Worm (Caenorhabditis elegans) whole organism, early embryonic: ENCODE data around the gene H01G02.1.

ENCODE experiments used
- B0310.2 ChIP-seq: sonication (generic microtip); optimal IDR thresholded peaks from 2 replicates; lab custom pipeline; 2016; ENCODE audit warnings: mild to moderate bottlenecking, missing genetic modification characterization, missing compliant biosample characterization
- ama-1 ChIP-seq: fragments of 150-350 bp; optimal IDR thresholded peaks from 2 replicates; lab custom pipeline; 2014
- ceh-36 ChIP-seq: sonication (generic microtip); optimal IDR thresholded peaks from 2 replicates; lab custom pipeline; 2016; ENCODE audit warnings: missing genetic modification characterization, inconsistent platforms, missing compliant biosample characterization
- flt-1 ChIP-seq: fragments of 200-800 bp; sonication (Bioruptor generic); IDR thresholded peaks from 2 replicates; pipeline ENCODE4 v1.3.6; 2022; ENCODE audit warnings: missing genetic modification characterization, missing compliant biosample characterization
- hmbx-1 ChIP-seq: sonication (generic microtip); optimal IDR thresholded peaks from 2 replicates; lab custom pipeline; 2016; ENCODE audit warnings: mild to moderate bottlenecking, missing genetic modification characterization, missing compliant biosample characterization
- tra-4 ChIP-seq: sonication (generic microtip); optimal IDR thresholded peaks from 2 replicates; lab custom pipeline; 2017; ENCODE audit warnings: missing genetic modification characterization, missing compliant biosample characterization

DNA sequence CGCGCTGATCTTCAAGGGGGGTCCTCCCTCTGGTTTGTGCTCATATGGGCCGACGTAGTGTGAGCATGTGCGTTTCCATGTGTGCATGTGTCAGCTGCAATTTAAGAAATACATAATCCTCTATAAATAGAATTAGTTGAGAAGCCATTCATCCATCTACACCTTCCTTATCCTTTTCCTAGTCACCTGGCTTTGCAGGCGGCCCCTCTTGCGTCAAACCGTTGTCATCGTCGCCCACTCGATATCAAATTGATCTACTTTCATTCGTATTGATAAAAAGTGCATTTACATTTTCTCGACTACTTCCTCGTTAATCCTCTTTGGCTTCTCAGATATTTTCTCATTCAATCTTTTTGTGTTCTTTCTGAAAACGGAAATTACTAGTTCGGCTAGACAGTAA, 8.1 kb upstream of the H01G02.1 start:
- TF ChIP-seq ama-1 (lab: Kevin White, UChicago) (no peak), tra-4 (tag; lab: Kevin White, UChicago) (no peak), B0310.2 (tag; lab: Kevin White, UChicago) (no peak), flt-1 (GFP tag; lab: Robert Waterston, UW) (no peak), hmbx-1 (no peak), ceh-36 (no peak)
